Worm (Caenorhabditis elegans): Measurements from ENCODE around the gene F44E7.3.

- TF ChIP-seq nhr-6 (tag; optimal IDR thresholded peaks at IDR 0.05) = no peak
- no peak for TF ChIP-seq lin-13 (GFP tag; optimal IDR thresholded peaks at IDR 0.05)
- TF ChIP-seq Y55F3AM.14 (GFP tag; optimal IDR thresholded peaks at IDR 0.05) = no peak
- TF ChIP-seq nhr-12 (tag; optimal IDR thresholded peaks at IDR 0.05) = no peak
- no peak for TF ChIP-seq ceh-82 (tag; optimal IDR thresholded peaks at IDR 0.05)
- TF ChIP-seq aly-2 (tag; optimal IDR thresholded peaks at IDR 0.05) = no peak
- no peak for TF ChIP-seq ztf-4 (tag; optimal IDR thresholded peaks at IDR 0.05)
- no peak for TF ChIP-seq dmd-4 (tag; optimal IDR thresholded peaks at IDR 0.05)
- no peak for TF ChIP-seq snpc-4 (tag; optimal IDR thresholded peaks at IDR 0.05)
- TF ChIP-seq ceh-16 (tag; optimal IDR thresholded peaks at IDR 0.05) = no peak
- TF ChIP-seq elt-3 (tag; optimal IDR thresholded peaks at IDR 0.05) = no peak
- no peak for TF ChIP-seq nhr-77 (tag; optimal IDR thresholded peaks at IDR 0.05)
- TF ChIP-seq nhr-237 (tag; optimal IDR thresholded peaks at IDR 0.05) = no peak
Observed at ce11 chrV:5774137-5774536, 2.4 kb downstream of the F44E7.3 start.

Data from whole organism, L2 larva.